Fruit fly (Drosophila melanogaster) whole organism, pupa: ENCODE data around the gene CG8852.

ENCODE experiments used
- CG12605 ChIP-seq: fragments of 200-800 bp; sonication (Bioruptor generic); IDR thresholded peaks from 2 replicates; pipeline ENCODE4 v1.3.6; 2022; ENCODE audit warnings: missing biosample characterization, missing genetic modification characterization
- CG13204 ChIP-seq: fragments of 200-800 bp; sonication (Bioruptor generic); optimal IDR thresholded peaks from 2 replicates; lab custom pipeline; 2018; ENCODE audit warnings: missing biosample characterization, mild to moderate bottlenecking, missing genetic modification characterization, moderate library complexity
- CG14655 ChIP-seq: fragments of 200-800 bp; sonication (Bioruptor generic); optimal IDR thresholded peaks from 3 replicates; lab custom pipeline; 2017; ENCODE audit warnings: mild to moderate bottlenecking, missing biosample characterization, missing genetic modification reagents, missing genetic modification characterization
- CG17806 ChIP-seq: fragments of 200-800 bp; sonication (Bioruptor generic); optimal IDR thresholded peaks from 2 replicates; lab custom pipeline; 2018; ENCODE audit warnings: missing biosample characterization, mild to moderate bottlenecking, missing genetic modification characterization, moderate library complexity
- D1 ChIP-seq: fragments of 200-800 bp; sonication (Bioruptor generic); optimal IDR thresholded peaks from 2 replicates; lab custom pipeline; 2018; ENCODE audit warnings: missing biosample characterization, mild to moderate bottlenecking, missing genetic modification characterization, moderate library complexity
- Snoo ChIP-seq: fragments of 200-800 bp; sonication (Bioruptor generic); optimal IDR thresholded peaks from 3 replicates; lab custom pipeline; 2017; ENCODE audit warnings: missing biosample characterization, mild to moderate bottlenecking, missing genetic modification characterization, inconsistent platforms
- fd96Ca ChIP-seq: fragments of 200-800 bp; sonication (Bioruptor generic); IDR thresholded peaks from 3 replicates; pipeline ENCODE4 v1.3.6; 2022; ENCODE audit warnings: missing biosample characterization, missing genetic modification characterization
- rn ChIP-seq: fragments of 200-800 bp; sonication (Bioruptor generic); IDR thresholded peaks from 2 replicates; pipeline ENCODE4 v1.3.6; 2022; ENCODE audit warnings: missing biosample characterization, missing genetic modification characterization

- TF ChIP-seq fd96Ca (GFP tag; lab: Robert Waterston, UW) (no peak), CG13204 (GFP tag; lab: Kevin White, UChicago) (no peak), D1 (tag; lab: Kevin White, UChicago) (no peak), rn (GFP tag; lab: Robert Waterston, UW) (no peak), CG17806 (tag; lab: Kevin White, UChicago) (no peak), CG12605 (no peak), CG14655 (GFP tag; lab: Kevin White, UChicago) (no peak), Snoo (tag; lab: Kevin White, UChicago) (no peak)
These were observed 20.1 kb upstream of the CG8852 start for dm6 chr2L:3504851-3505250.
